Fruit fly (Drosophila melanogaster) whole organism: ENCODE results near the gene CG12607.

Source experiments
- CG8478 ChIP-seq: fragments of >200 bp; optimal IDR thresholded peaks from 2 replicates; lab custom pipeline; 2018; ENCODE audit warnings: inconsistent platforms
- Dll ChIP-seq: fragments of >200 bp; optimal IDR thresholded peaks from 2 replicates; lab custom pipeline; 2017
- pan ChIP-seq: fragments of >200 bp; optimal IDR thresholded peaks from 2 replicates; lab custom pipeline; 2017

- TF ChIP-seq Dll (lab: Kevin White, UChicago) (no peak), pan (lab: Kevin White, UChicago) (no peak), CG8478 (lab: Kevin White, UChicago) (no peak)
Observed at dm6 chr3L:4484623-4485022, 38.2 kb downstream of the CG12607 start.
